Fruit fly (Drosophila melanogaster): ENCODE data around the gene ro.

DNA sequence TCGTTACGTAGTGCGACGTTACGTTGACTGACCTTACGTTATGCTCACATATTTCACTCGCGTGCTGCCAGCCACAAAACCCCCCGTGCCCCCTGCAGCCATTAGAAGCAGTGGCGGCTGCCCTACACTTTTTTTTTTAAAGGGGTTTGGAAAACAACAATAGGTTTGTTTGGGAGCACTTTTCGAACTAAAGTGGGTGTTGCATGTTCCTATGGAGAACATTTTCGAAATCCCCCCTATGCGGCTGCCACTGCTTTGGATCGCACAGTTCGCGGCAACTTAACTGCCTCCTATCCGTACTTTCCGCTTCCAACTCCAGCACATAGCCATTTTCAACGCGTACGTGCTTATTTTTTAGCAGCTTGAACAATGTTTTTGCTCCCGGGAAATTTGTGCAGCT, 27.3 kb downstream of the ro start:
- no peak for TF ChIP-seq CG8478 (optimal IDR thresholded peaks at IDR 0.05)
- no peak for TF ChIP-seq CTCF (optimal IDR thresholded peaks at IDR 0.05)

Data from S2 (cell line).